Fruit fly (Drosophila melanogaster): ENCODE measurements around the gene CG8664.

Gene CG8664

dm6 chrX:17292050-17292730 lies 9.7 kb upstream of the CG8664 start (continued):
- TF ChIP-seq onecut (GFP tag; IDR thresholded peaks at IDR 0.05), result peak; percentile 40
- TF ChIP-seq cato (GFP tag; optimal IDR thresholded peaks at IDR 0.05; ENCODE audit: borderline replicate concordance), result no peak
- TF ChIP-seq E2f1 (GFP tag; IDR thresholded peaks at IDR 0.05), result peak; percentile 42
- TF ChIP-seq BEAF-32 (GFP tag; optimal IDR thresholded peaks at IDR 0.05), result peak; percentile 5
- TF ChIP-seq Max (GFP tag; optimal IDR thresholded peaks at IDR 0.05), result peak; percentile 48
- TF ChIP-seq Gug (GFP tag; IDR thresholded peaks at IDR 0.05), result peak; percentile 23; the same call in 1 of the 4 replicates
- TF ChIP-seq CG15514 (GFP tag; optimal IDR thresholded peaks at IDR 0.05), result peak; percentile 53
- TF ChIP-seq CG7987 (GFP tag; optimal IDR thresholded peaks at IDR 0.05), result no peak
- peak; percentile 45; the same call in 1 of the 3 replicates for TF ChIP-seq CG11093 (GFP tag; IDR thresholded peaks at IDR 0.05)
- no peak for TF ChIP-seq da (GFP tag; optimal IDR thresholded peaks at IDR 0.05)
- TF ChIP-seq HLH3B (GFP tag; IDR thresholded peaks at IDR 0.05), result peak; percentile 51; the same call in 1 of the 2 replicates

DNA sequence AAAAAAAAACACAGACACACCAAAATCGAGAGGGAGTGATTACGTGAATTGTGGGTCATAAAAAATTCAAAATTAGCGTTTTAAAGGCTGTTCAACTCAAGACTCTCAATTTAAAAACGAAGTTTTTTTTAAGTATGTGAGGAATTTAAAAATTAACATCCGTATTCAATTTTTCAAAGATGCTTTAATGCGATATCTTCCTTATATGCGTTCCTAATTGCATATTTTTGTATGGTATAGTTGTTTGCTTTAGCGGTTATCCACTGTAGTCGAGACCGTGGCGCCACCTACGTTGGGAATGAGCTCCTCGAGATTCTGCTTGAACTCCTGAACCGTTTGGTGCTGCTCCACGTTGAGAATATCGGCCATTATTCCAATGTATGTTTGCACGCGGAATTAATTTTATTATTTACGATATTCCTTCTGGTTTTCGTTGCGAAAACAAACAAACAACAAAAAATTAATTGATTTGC lies 8.5 kb upstream of the CG8664 start:
- no peak for TF ChIP-seq sisA (GFP tag; IDR thresholded peaks at IDR 0.05)
- TF ChIP-seq CG12236 (GFP tag; optimal IDR thresholded peaks at IDR 0.05), result no peak
- TF ChIP-seq dimm (GFP tag; IDR thresholded peaks at IDR 0.05), result no peak
- TF ChIP-seq sens (GFP tag), result peak; percentile 62
- TF ChIP-seq grau (tag; optimal IDR thresholded peaks at IDR 0.05), result peak; percentile 2
- TF ChIP-seq en (GFP tag; optimal IDR thresholded peaks at IDR 0.05), result no peak
- peak in 1 of 2 experiments; percentile 8 for TF ChIP-seq Pdp1 (GFP tag; optimal IDR thresholded peaks at IDR 0.05)
- TF ChIP-seq Med (GFP tag), result peak; percentile 45
- TF ChIP-seq dysf (GFP tag; IDR thresholded peaks at IDR 0.05), result 0 out of 3 replicates have a peak, but pooled peaks have one; percentile 15
- no peak for TF ChIP-seq luna (GFP tag; optimal IDR thresholded peaks at IDR 0.05)
- peak; percentile 6 for TF ChIP-seq Oli (tag; optimal IDR thresholded peaks at IDR 0.05)
- TF ChIP-seq CTCF (GFP tag; optimal IDR thresholded peaks at IDR 0.05), result peak; percentile 78
- peak; percentile 2 for TF ChIP-seq CG2678 (tag; optimal IDR thresholded peaks at IDR 0.05)
- no peak for TF ChIP-seq p53 (GFP tag; optimal IDR thresholded peaks at IDR 0.05)
- TF ChIP-seq CG17361 (GFP tag; IDR thresholded peaks at IDR 0.05), result 0 out of 3 replicates have a peak, but pooled peaks have one; percentile 11
- TF ChIP-seq CG7839 (tag; optimal IDR thresholded peaks at IDR 0.05), result peak; percentile 11
- no peak for TF ChIP-seq grn (GFP tag; optimal IDR thresholded peaks at IDR 0.05)
- TF ChIP-seq MTF-1 (GFP tag; optimal IDR thresholded peaks at IDR 0.05; ENCODE audit: borderline replicate concordance), result no peak
- TF ChIP-seq wek (GFP tag; optimal IDR thresholded peaks at IDR 0.05), result no peak

- TF ChIP-seq Pdp1 (GFP tag; optimal IDR thresholded peaks at IDR 0.05) (peak in 1 of 2 experiments; percentile 19), sd (tag; optimal IDR thresholded peaks at IDR 0.05) (peak; percentile 68), lab (GFP tag; optimal IDR thresholded peaks at IDR 0.05) (peak; percentile 38), B-H2 (GFP tag; optimal IDR thresholded peaks at IDR 0.05) (peak; percentile 40), CG6175 (GFP tag; IDR thresholded peaks at IDR 0.05) (no peak), sug (tag; optimal IDR thresholded peaks at IDR 0.05) (peak; percentile 92), exex (tag; optimal IDR thresholded peaks at IDR 0.05) (peak; percentile 91), peb (GFP tag; IDR thresholded peaks at IDR 0.05) (no peak), zen (tag; optimal IDR thresholded peaks at IDR 0.05) (no peak), CG34376 (GFP tag; optimal IDR thresholded peaks at IDR 0.05) (peak; percentile 66), crol (GFP tag; IDR thresholded peaks at IDR 0.05) (0 out of 2 replicates have a peak, but pooled peaks have one; percentile 37), CG8290 (GFP tag; optimal IDR thresholded peaks at IDR 0.05) (no peak), CG8290 (tag; optimal IDR thresholded peaks at IDR 0.05) (peak in 1 of 2 experiments; percentile 11), cwo (GFP tag; optimal IDR thresholded peaks at IDR 0.05) (peak; percentile 59), grau (tag; optimal IDR thresholded peaks at IDR 0.05) (peak; percentile 61), mirr (GFP tag; optimal IDR thresholded peaks at IDR 0.05) (peak; percentile 90), rib (GFP tag; IDR thresholded peaks at IDR 0.05) (peak; percentile 11; the same call in 1 of the 2 replicates), CG7357 (GFP tag; IDR thresholded peaks at IDR 0.05) (no peak), row (GFP tag; IDR thresholded peaks at IDR 0.05) (peak; percentile 18; the same call in 1 of the 3 replicates)
These were observed 7.8 kb upstream of the CG8664 start for dm6 chrX:17290154-17290959.
